Fruit fly (Drosophila melanogaster): ENCODE data around the gene chp.

chp gene

DNA sequence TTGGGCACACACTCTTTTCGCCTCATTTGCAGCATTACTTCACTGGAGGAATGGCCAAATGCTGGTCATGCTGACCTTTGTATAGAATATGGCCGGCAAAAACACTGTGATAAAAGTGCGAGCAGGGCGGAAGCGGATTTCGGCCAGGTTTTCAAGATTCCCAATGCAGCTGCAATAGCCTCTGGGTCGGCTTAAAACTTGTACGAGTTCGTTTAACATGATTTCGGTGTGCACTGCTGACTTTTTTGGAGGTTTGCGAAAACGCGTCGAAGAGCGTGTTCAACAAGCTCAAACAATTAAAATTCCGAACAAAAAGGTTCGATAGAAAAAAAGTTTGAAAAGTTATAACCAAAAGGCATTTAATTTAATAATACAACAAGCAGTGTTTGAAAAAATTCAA lies at the start of gene chp:
Gene chp, minus strand, starts transcription at position 101 of the 400 bp plus-strand sequence.
- no peak for TF ChIP-seq CG8478 (optimal IDR thresholded peaks at IDR 0.05)
- no peak for TF ChIP-seq CTCF (optimal IDR thresholded peaks at IDR 0.05)

DNA sequence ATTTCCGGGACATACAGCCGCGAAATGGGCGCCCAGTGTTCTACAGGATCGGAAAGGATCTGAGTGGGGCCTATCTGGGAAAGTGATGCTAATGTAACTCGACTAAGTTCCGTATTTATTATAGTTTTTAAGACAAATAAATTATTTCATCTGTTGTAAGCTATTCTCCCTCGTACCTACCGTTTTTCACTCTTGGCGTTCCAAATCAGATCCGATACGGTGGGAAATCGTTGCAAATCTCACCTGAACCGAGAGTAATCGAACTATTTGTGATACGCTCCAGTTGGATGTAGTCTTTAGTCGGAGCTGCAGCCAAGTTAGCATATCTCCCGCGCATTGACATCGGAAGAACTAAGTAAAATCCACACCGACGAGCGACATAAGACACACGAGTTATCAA lies 49.4 kb upstream of the chp start, which contains the start of gene CAH16:
Gene CAH16, plus strand, starts transcription at position 301 of the 400 bp plus-strand sequence.
- no peak for TF ChIP-seq CG8478 (optimal IDR thresholded peaks at IDR 0.05)
- no peak for TF ChIP-seq CTCF (optimal IDR thresholded peaks at IDR 0.05)

DNA sequence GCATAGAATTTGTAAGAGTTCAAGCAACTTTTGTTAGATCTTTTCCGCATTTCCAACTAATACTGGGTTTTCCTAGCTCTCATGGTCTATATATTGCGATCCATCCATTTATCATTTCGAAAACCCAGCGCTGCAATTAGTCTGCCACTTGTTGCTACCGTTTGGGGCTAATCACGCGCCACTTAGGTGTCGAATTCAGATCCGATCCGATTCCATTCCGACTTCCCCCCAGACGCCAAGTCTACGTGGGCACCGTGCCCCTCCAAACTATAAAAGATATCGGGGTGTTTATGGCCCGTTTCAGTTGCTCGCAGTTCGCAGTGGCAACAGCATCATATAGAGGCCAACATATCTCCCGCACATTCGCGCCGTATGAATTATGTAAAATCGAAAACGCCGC lies 46.8 kb upstream of the chp start, which contains the start of gene CAH6:
Gene CAH6, plus strand, starts transcription at position 301 of the 400 bp plus-strand sequence.
- TF ChIP-seq CTCF (optimal IDR thresholded peaks at IDR 0.05) (no peak), CG8478 (optimal IDR thresholded peaks at IDR 0.05) (no peak)

DNA sequence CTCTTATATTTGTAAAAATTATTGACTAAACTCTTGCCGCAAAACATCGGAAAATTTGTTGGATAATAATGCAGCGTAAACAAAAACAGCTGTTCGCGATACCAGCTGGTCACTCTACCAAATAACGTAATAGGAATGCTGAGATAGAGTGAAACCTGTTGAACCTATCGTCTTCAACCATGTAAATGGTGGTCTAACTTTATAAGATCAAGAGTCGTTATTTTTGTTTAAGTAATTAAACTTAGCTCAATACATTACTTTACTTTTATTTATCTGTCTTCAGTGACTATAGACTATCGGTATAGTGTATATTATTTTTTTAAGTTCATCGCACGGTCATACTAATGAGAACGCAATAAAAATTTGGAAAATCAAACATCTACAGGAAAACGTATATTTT lies 44.3 kb upstream of the chp start, which contains the start of the genes CG1750 and spn-F:
Gene CG1750, minus strand, starts transcription at position 93 of the 400 bp plus-strand sequence.
Gene spn-F, plus strand, starts transcription at position 320 of the 400 bp plus-strand sequence.
- no peak for TF ChIP-seq CTCF (optimal IDR thresholded peaks at IDR 0.05)
- no peak for TF ChIP-seq CG8478 (optimal IDR thresholded peaks at IDR 0.05)

DNA sequence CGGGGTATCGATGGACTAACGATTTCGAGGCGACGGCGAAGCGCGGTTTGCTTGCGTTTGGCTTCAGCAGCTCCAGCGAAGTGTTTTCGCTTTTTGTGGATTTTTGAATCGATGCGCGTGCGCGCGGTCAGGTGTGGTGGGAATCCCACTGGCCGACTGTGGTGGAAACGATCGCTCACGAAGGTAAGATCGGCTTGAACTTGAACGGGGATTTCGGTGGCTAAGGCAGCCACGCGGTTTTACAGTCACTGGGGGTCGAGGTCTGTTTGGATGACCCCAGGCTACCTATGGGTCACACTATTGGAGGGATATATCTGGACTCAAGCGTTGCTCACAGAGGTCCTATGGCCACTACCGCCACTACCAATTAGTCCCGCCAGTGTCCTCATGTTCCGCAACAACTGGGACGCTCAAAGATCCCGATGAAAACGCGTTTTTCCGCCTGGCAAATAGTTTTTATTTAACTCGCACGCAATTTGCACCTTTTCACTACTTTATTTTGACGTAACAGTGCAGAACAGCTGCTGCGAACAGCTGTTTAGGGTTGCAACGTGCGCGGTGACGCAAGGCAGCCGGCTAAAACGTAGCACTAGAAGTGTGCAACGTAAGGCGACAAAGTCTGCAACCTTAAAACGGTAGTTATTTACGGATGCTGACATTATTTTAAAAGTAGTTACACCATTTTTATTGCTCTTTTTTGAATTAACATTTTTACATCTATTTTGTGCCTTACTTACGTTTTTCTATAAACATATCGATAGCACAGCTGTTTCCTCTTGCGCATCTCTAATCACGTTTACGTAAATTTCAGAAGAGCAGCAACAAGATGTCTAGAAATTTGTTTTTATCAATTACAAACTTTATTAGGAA lies 41.8 kb upstream of the chp start, which contains the start of the genes qless and mRpL32:
Gene qless, minus strand, starts transcription at position 516 of the 870 bp plus-strand sequence.
Gene mRpL32, plus strand, starts transcription at position 780 of the 870 bp plus-strand sequence.
- TF ChIP-seq CG8478 (optimal IDR thresholded peaks at IDR 0.05) (no peak), CTCF (optimal IDR thresholded peaks at IDR 0.05) (peak in 1 of 2 experiments; percentile 0)

DNA sequence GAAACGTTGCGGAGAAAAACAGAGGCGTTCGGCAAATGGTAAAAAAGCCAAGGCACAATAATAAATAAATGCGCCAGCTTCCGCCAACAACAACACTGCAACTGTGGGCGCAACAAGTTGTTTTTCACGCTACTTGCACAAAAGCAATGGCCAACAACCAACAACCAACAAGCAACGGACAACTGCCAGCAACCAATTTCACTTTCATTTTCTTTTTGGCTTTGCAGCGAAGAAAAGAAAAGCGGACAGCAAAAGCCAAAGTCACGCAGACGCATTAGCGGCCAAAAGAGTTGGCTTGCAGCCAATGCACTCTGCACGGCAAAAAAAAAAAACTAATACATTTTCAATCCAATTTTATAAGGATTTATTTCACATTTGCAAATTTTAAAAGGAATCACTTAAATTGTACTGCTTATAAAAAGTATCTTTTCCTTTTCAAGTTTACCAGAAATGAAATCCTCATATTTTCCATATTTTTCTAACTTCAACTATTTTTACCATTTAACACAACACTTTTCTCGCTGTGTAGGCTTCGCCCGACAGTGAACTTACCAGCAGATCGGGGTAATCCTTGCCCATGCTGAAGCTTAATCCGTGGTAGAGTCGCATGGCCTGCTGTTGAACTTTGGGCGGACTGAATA lies 40.7 kb upstream of the chp start:
- no peak for TF ChIP-seq CTCF (optimal IDR thresholded peaks at IDR 0.05)
- TF ChIP-seq CG8478 (optimal IDR thresholded peaks at IDR 0.05): no peak

DNA sequence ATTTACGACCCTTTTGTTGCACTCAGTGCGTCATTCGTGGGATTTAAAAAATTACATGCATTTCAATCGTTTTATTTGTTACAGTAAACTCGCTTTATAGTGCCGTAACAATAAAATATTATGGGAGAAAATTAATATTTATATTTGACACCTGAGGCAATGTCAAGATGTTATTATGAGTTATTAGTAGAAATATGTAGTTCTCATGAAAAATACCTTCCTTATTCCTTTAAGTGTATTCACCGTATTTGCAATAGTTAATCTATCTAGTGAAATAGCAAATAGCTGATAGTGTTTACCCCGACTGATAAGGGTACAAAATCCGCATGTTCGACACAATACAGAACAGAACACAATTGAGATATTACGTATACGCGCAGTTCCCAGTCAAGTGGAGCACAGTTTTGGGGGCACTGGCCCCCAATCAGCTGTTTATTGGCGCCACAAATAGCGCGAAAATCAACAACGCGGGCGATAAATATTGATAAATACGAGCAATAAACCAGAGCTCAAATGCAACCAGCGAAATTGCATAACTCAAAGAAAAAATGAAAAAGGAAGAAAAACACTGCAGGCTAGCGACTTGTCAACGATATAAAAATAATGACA lies 40.0 kb upstream of the chp start:
- TF ChIP-seq CG8478 (optimal IDR thresholded peaks at IDR 0.05) (no peak), CTCF (optimal IDR thresholded peaks at IDR 0.05) (no peak)

DNA sequence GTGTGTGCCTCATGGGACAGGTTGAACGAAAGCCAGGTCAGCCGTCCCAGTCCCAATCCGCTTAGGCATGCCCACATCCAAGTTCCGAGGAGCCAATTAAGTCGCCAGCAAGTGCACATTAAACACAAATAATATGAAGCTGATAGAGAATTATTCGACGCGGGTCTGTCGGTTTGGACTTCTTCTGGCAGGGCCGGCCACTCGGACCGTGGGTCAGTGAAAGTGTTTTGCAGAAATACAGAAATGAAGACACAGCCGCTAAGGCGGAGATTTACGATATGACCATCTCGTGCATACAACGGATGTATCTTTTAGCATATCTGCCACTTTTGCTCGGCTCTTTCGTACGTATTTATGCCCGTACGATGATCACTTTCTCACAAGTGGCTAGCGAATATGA lies 37.7 kb upstream of the chp start:
- no peak for TF ChIP-seq CTCF (optimal IDR thresholded peaks at IDR 0.05)
- no peak for TF ChIP-seq CG8478 (optimal IDR thresholded peaks at IDR 0.05)

DNA sequence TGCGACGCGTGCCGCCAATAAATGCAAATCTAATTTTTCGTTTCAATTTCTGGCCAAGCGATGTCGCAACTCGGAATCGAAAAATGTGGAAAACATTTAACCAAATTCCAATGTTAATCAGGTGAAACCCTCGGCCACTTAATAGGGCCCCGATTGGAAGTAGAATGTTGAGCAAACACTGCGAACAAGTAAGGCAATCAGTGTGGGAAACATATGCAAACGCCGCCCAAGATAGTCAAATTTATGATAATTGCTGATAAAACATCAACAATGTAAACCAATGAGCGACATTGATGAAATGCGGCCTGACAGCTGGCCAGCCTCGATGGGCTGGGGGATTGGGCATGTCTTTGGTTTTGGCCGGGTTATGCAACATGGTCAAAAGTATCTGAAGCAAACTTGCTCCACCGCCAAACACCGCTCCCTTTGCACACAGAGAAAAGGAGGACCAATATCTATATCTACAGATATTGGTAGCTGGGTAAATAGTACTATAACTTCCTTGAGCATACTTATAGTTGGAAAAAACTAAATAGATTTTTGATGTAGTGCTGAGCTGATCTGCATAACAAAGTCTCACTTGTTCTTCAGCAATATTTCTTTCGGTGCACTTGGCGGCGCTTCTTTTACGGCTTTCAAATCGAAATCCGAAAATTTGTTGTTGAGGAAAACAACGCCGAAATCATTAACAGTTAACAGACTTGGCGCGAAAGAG lies 36.9 kb upstream of the chp start:
- TF ChIP-seq CG8478 (optimal IDR thresholded peaks at IDR 0.05): no peak
- no peak for TF ChIP-seq CTCF (optimal IDR thresholded peaks at IDR 0.05)

DNA sequence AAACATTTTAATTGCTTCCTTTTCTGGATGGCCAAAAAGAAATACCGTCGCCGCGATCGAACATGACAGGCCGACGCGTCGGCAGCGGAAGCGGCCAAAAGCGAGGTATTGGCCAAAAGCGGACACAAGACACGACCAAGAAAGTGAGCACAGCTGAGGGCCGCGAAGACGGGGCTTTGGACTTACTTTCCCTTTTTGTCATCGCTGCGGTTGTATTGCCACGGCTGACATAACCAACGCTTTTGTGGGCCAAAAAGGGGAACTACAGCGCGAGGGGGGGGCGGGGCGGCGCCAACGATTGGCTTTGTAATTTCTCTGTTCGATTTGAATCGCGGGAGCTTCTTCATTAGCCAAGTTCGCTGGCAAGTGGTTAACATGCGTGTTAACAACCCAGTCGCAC lies 35.3 kb upstream of the chp start:
- TF ChIP-seq CTCF (optimal IDR thresholded peaks at IDR 0.05) (no peak), CG8478 (optimal IDR thresholded peaks at IDR 0.05) (no peak)

DNA sequence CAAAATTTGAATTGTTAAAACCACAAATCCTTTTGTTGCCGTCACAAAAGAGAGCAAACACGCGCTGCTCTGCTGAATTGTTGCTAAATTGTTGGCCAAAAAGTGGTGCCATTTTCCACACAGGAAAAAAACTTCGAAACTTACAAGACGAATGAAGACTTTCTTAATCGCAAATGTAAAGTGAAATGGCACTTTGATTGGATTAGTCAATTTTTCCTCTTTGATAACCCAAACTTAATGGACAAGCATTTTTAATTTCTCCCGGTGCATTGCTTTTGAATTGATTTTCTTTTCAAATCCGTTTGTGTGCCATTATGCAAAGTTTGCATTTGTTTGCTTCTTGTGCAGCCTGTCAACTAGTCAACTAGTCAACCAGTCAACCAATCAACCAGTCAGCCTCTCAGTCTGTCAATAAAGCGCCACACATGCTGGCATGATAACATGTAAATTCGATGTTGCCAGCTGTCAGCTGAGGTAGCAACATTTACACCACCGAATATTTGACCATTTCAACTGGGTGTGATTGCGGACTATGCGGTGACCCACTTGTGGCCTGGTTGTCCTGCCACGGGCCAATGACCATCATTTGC lies 32.6 kb upstream of the chp start:
- TF ChIP-seq CTCF (optimal IDR thresholded peaks at IDR 0.05): no peak
- TF ChIP-seq CG8478 (optimal IDR thresholded peaks at IDR 0.05): no peak

DNA sequence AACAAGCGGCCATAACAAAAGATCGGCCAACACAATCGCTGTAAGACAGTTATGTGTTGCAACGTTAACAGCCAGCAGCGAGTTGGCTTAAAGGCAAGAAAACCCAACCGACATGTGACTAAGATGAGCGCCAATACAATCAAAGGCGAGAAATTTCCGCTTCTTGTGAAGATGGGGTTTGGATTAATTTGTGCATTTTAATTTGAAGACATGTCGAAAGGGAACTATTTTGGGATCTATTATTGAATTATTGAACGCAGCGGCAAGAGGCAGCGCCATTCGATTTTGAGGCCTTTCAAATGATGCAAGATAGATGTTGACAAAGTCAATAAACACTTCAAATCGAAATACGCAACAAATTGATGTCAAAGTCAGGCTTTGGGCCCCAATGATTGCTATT lies 30.6 kb upstream of the chp start:
- TF ChIP-seq CTCF (optimal IDR thresholded peaks at IDR 0.05) (no peak), CG8478 (optimal IDR thresholded peaks at IDR 0.05) (no peak)

DNA sequence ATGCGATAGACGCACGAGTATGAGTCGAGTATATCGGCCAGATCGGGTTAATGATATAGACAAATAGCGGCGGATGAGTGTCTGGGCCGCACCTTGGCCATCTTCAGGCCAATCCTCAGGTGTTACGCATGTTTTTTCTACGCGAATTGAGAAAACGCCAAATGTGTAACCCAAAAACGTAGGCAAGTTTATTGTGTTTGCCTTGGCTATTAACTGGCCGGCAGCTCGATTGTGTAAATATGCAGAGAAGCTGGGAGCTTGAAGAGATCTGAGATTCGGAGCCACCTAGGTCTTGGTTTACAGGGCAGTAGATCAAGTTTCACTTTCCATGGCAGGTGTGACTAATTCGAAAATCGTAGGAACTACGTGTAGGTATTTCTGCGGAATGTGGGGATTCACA lies 29.5 kb upstream of the chp start:
- no peak for TF ChIP-seq CG8478 (optimal IDR thresholded peaks at IDR 0.05)
- TF ChIP-seq CTCF (optimal IDR thresholded peaks at IDR 0.05): no peak

DNA sequence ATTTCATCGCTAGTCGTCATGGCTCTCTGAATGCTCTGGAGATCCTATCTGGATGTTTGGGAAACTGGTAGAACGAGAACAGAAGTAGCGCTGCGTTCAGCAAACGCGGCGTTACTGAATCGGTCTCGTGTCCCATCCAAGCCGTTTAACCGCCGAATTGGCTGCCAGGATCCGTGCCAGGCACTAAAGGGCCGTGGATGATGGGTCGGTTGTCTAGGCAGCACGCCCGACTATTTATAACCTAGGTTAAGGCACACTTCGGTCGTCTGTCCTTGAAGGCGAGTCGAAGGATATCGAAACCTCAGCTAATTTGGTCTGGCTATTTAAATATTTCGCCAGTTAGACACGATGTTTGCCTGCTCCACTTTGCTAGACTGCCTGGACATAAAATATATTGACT lies 24.7 kb upstream of the chp start, which contains the start of gene CG15564:
Gene CG15564, minus strand, starts transcription at position 101 of the 400 bp plus-strand sequence.
- no peak for TF ChIP-seq CTCF (optimal IDR thresholded peaks at IDR 0.05)
- no peak for TF ChIP-seq CG8478 (optimal IDR thresholded peaks at IDR 0.05)
